Worm (Caenorhabditis elegans): Measurements from ENCODE around the gene Y57G11C.31.

Gene Y57G11C.31

DNA sequence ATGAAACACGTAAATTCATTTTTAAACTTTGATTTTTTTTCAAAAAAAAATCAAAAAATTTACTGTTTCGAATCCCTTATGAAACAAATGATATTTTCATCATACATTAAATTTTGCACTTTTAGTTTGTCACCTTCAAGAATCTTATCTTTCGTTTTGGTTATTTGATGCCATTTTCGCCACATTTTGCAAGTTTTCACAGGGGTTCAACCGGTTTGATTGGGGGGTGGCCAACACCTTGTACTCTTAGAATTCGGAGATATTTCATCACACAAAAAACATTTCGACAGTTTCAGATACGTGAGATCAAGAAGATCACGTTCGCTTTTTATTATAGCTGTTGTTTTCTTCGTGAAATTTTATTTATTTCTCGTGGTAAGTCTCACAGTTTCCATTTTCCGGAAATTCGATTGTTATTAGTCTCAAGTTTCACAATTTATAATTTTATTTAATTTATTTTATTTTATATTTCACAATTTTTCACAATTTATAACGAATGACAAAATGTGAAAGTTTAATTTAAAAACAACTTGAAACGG is at the start of gene Y57G11C.31:
Gene Y57G11C.31 (plus strand): TSS at position 276 of the 539 bp plus-strand sequence.
- TF ChIP-seq T22C8.4 (GFP tag; IDR thresholded peaks at IDR 0.05) (no peak), tab-1 (GFP tag; IDR thresholded peaks at IDR 0.05) (no peak), ref-1 (GFP tag; conservative IDR thresholded peaks at IDR 0.05) (no peak), flt-1 (GFP tag; IDR thresholded peaks at IDR 0.05) (no peak), med-1 (GFP tag; optimal IDR thresholded peaks at IDR 0.05; ENCODE audit: insufficient read depth) (no peak), klf-2 (GFP tag; conservative IDR thresholded peaks at IDR 0.05) (no peak), cog-1 (tag; optimal IDR thresholded peaks at IDR 0.05) (no peak), ztf-29 (GFP tag; IDR thresholded peaks at IDR 0.05) (no peak), ztf-23 (GFP tag; IDR thresholded peaks at IDR 0.05) (no peak)

- TF ChIP-seq med-1 (GFP tag; optimal IDR thresholded peaks at IDR 0.05; ENCODE audit: insufficient read depth): no peak
- TF ChIP-seq T22C8.4 (GFP tag; IDR thresholded peaks at IDR 0.05): no peak
- no peak for TF ChIP-seq tab-1 (GFP tag; IDR thresholded peaks at IDR 0.05)
- TF ChIP-seq klf-2 (GFP tag; conservative IDR thresholded peaks at IDR 0.05): no peak
- no peak for TF ChIP-seq ztf-23 (GFP tag; IDR thresholded peaks at IDR 0.05)
- TF ChIP-seq flt-1 (GFP tag; IDR thresholded peaks at IDR 0.05): no peak
- TF ChIP-seq cog-1 (tag; optimal IDR thresholded peaks at IDR 0.05): no peak
- no peak for TF ChIP-seq ztf-29 (GFP tag; IDR thresholded peaks at IDR 0.05)
Measured at ce11 chrIV:14631726-14632125, 45.4 kb upstream of the Y57G11C.31 start.

- TF ChIP-seq ztf-29 (GFP tag; IDR thresholded peaks at IDR 0.05) (no peak), ref-1 (GFP tag; conservative IDR thresholded peaks at IDR 0.05) (no peak), ztf-23 (GFP tag; IDR thresholded peaks at IDR 0.05) (no peak), klf-2 (GFP tag; conservative IDR thresholded peaks at IDR 0.05) (no peak), T22C8.4 (GFP tag; IDR thresholded peaks at IDR 0.05) (no peak), flt-1 (GFP tag; IDR thresholded peaks at IDR 0.05) (no peak), med-1 (GFP tag; optimal IDR thresholded peaks at IDR 0.05; ENCODE audit: insufficient read depth) (no peak), cog-1 (tag; optimal IDR thresholded peaks at IDR 0.05) (no peak), tab-1 (GFP tag; IDR thresholded peaks at IDR 0.05) (no peak)
Measured at ce11 chrIV:14632799-14633198, 44.4 kb upstream of the Y57G11C.31 start, which contains the start of gene irld-4. Gene irld-4, plus strand, starts transcription at chrIV:14633099.

- no peak for TF ChIP-seq ref-1 (GFP tag; conservative IDR thresholded peaks at IDR 0.05)
- no peak for TF ChIP-seq ztf-29 (GFP tag; IDR thresholded peaks at IDR 0.05)
- no peak for TF ChIP-seq tab-1 (GFP tag; IDR thresholded peaks at IDR 0.05)
- TF ChIP-seq med-1 (GFP tag; optimal IDR thresholded peaks at IDR 0.05; ENCODE audit: insufficient read depth): no peak
- no peak for TF ChIP-seq cog-1 (tag; optimal IDR thresholded peaks at IDR 0.05)
- TF ChIP-seq klf-2 (GFP tag; conservative IDR thresholded peaks at IDR 0.05): no peak
- TF ChIP-seq ztf-23 (GFP tag; IDR thresholded peaks at IDR 0.05): no peak
- no peak for TF ChIP-seq flt-1 (GFP tag; IDR thresholded peaks at IDR 0.05)
- TF ChIP-seq T22C8.4 (GFP tag; IDR thresholded peaks at IDR 0.05): no peak
Measured at ce11 chrIV:14634826-14635225, 42.3 kb upstream of the Y57G11C.31 start, which contains the start of gene ule-2. Gene ule-2, plus strand, starts transcription at chrIV:14635126.

ce11 chrIV:14637413-14637812 is 39.8 kb upstream of the Y57G11C.31 start, which contains the start of gene srlf-27:
Gene srlf-27, plus strand, starts transcription at chrIV:14637713.
- no peak for TF ChIP-seq T22C8.4 (GFP tag; IDR thresholded peaks at IDR 0.05)
- no peak for TF ChIP-seq ztf-23 (GFP tag; IDR thresholded peaks at IDR 0.05)
- TF ChIP-seq med-1 (GFP tag; optimal IDR thresholded peaks at IDR 0.05; ENCODE audit: insufficient read depth): no peak
- TF ChIP-seq ref-1 (GFP tag; conservative IDR thresholded peaks at IDR 0.05): no peak
- TF ChIP-seq flt-1 (GFP tag; IDR thresholded peaks at IDR 0.05): no peak
- no peak for TF ChIP-seq ztf-29 (GFP tag; IDR thresholded peaks at IDR 0.05)
- no peak for TF ChIP-seq klf-2 (GFP tag; conservative IDR thresholded peaks at IDR 0.05)
- TF ChIP-seq tab-1 (GFP tag; IDR thresholded peaks at IDR 0.05): no peak
- no peak for TF ChIP-seq cog-1 (tag; optimal IDR thresholded peaks at IDR 0.05)

- no peak for TF ChIP-seq flt-1 (GFP tag; IDR thresholded peaks at IDR 0.05)
Measured at ce11 chrIV:14653066-14653465, 24.1 kb upstream of the Y57G11C.31 start, which contains the start of gene talp-3. Gene talp-3, minus strand, starts transcription at chrIV:14653380.

DNA sequence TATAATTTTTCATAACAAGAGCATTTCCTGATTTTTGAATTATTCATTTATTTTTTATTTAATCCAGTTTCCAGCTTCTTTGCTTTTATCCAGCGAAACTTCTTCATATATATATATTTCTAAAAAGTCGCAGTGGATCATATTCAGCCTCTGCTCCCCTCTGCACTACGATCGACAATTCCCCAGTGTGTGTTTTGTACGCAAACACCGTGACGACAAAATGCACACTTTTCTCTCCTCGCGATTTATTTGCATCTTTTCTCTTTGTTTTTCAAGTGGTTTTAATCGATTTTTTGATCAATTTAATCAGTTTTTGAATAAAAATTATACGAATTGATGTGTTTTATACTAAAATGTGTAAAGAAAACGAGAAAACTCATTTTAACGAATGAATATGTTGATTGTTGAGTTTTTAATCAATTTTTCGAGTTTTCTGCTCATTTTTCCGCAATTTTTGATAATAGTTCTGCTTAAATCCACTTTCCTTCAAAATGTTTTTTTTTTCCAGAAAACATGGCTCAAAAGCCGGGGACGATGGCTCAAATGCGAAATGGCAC is 20.5 kb upstream of the Y57G11C.31 start, which contains the start of gene Y57G11C.33:
Gene Y57G11C.33 (plus strand): TSS at position 507 of the 557 bp plus-strand sequence.
- no peak for TF ChIP-seq ztf-29 (GFP tag; IDR thresholded peaks at IDR 0.05)
- no peak for TF ChIP-seq tab-1 (GFP tag; IDR thresholded peaks at IDR 0.05)
- TF ChIP-seq ref-1 (GFP tag; conservative IDR thresholded peaks at IDR 0.05): no peak
- no peak for TF ChIP-seq flt-1 (GFP tag; IDR thresholded peaks at IDR 0.05)
- TF ChIP-seq med-1 (GFP tag; optimal IDR thresholded peaks at IDR 0.05; ENCODE audit: insufficient read depth): no peak

ce11 chrIV:14658054-14658631 is 19.0 kb upstream of the Y57G11C.31 start, which contains the start of gene anoh-2:
Gene anoh-2, plus strand, starts transcription at chrIV:14658308.
- TF ChIP-seq ztf-23 (GFP tag; IDR thresholded peaks at IDR 0.05) (no peak), med-1 (GFP tag; optimal IDR thresholded peaks at IDR 0.05; ENCODE audit: insufficient read depth) (no peak), ztf-29 (GFP tag; IDR thresholded peaks at IDR 0.05) (no peak), T22C8.4 (GFP tag; IDR thresholded peaks at IDR 0.05) (no peak), flt-1 (GFP tag; IDR thresholded peaks at IDR 0.05) (no peak), klf-2 (GFP tag; conservative IDR thresholded peaks at IDR 0.05) (no peak), ref-1 (GFP tag; conservative IDR thresholded peaks at IDR 0.05) (no peak), cog-1 (tag; optimal IDR thresholded peaks at IDR 0.05) (no peak), tab-1 (GFP tag; IDR thresholded peaks at IDR 0.05) (no peak)

DNA sequence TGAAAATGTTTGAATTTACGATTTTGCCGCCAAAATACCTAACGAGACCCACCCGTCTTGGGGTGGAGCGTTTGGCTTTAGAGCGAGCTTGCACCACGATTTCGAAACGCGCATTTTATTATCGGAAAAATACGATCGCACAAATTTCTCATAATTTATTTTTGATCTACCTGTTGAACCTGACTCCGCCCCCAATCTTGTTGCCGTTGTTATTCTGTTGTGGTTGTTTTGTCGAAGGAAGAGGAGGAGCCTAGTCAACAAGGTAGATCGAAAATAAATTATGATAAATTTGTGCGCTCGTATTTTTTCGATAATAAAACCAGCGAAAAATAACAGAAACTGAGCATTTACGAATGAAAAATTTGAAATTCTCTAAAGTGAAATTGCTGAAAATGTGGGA is 18.2 kb upstream of the Y57G11C.31 start:
- TF ChIP-seq T22C8.4 (GFP tag; IDR thresholded peaks at IDR 0.05): no peak
- TF ChIP-seq klf-2 (GFP tag; conservative IDR thresholded peaks at IDR 0.05): no peak
- TF ChIP-seq ztf-23 (GFP tag; IDR thresholded peaks at IDR 0.05): no peak
- no peak for TF ChIP-seq med-1 (GFP tag; optimal IDR thresholded peaks at IDR 0.05; ENCODE audit: insufficient read depth)

Data from whole organism, midembryonic.